Worm (Caenorhabditis elegans): ENCODE measurements around the gene klp-3.
A peak's percentile ranks its signal among the peaks of the same experiment; 100 is the strongest.

klp-3 gene

ce11 chrII:7850575-7850974 is 8.4 kb downstream of the klp-3 start:
- TF ChIP-seq C34B4.2 (tag; optimal IDR thresholded peaks at IDR 0.05) (no peak), blmp-1 (tag; optimal IDR thresholded peaks at IDR 0.05) (peak; percentile 78), tbx-2 (tag; optimal IDR thresholded peaks at IDR 0.05) (no peak), lin-14 (GFP tag; optimal IDR thresholded peaks at IDR 0.05) (peak; percentile 59), rnt-1 (tag; optimal IDR thresholded peaks at IDR 0.05) (peak; percentile 28), alr-1 (tag; optimal IDR thresholded peaks at IDR 0.05; ENCODE audit: borderline replicate concordance) (no peak), ceh-82 (tag; optimal IDR thresholded peaks at IDR 0.05) (no peak), lin-13 (GFP tag; optimal IDR thresholded peaks at IDR 0.05) (no peak), dsc-1 (tag; optimal IDR thresholded peaks at IDR 0.05) (no peak), ceh-90 (tag; optimal IDR thresholded peaks at IDR 0.05) (no peak), unc-98 (GFP tag; IDR thresholded peaks at IDR 0.05) (no peak), efl-1 (optimal IDR thresholded peaks at IDR 0.05) (no peak), efl-1 (GFP tag; optimal IDR thresholded peaks at IDR 0.05 in 1 of 2) (peak in 1 of 2 experiments; percentile 42), lsy-2 (tag; optimal IDR thresholded peaks at IDR 0.05) (peak in 1 of 2 experiments; percentile 24), sox-4 (tag; optimal IDR thresholded peaks at IDR 0.05) (no peak)

ce11 chrII:7851480-7851879 is 9.3 kb downstream of the klp-3 start:
- no peak for TF ChIP-seq zag-1 (tag; optimal IDR thresholded peaks at IDR 0.05)
- TF ChIP-seq skn-1 (tag; optimal IDR thresholded peaks at IDR 0.05) = no peak
- TF ChIP-seq Y116A8C.19 (tag; optimal IDR thresholded peaks at IDR 0.05; ENCODE audit: borderline replicate concordance) = no peak
- peak in 1 of 2 experiments; percentile 23 for TF ChIP-seq lin-35 (GFP tag; optimal IDR thresholded peaks at IDR 0.05)
- TF ChIP-seq efl-1 (optimal IDR thresholded peaks at IDR 0.05) = no peak
- TF ChIP-seq efl-1 (GFP tag; optimal IDR thresholded peaks at IDR 0.05 in 1 of 2) = peak in 1 of 2 experiments; percentile 77
- no peak for TF ChIP-seq snpc-4 (tag; optimal IDR thresholded peaks at IDR 0.05)
- TF ChIP-seq lin-15B (tag; optimal IDR thresholded peaks at IDR 0.05) = no peak
- peak; percentile 16 for TF ChIP-seq mep-1 (tag; optimal IDR thresholded peaks at IDR 0.05)
- no peak for TF ChIP-seq unc-98 (GFP tag; IDR thresholded peaks at IDR 0.05)
- peak; percentile 10 for TF ChIP-seq lin-14 (GFP tag; optimal IDR thresholded peaks at IDR 0.05)

DNA sequence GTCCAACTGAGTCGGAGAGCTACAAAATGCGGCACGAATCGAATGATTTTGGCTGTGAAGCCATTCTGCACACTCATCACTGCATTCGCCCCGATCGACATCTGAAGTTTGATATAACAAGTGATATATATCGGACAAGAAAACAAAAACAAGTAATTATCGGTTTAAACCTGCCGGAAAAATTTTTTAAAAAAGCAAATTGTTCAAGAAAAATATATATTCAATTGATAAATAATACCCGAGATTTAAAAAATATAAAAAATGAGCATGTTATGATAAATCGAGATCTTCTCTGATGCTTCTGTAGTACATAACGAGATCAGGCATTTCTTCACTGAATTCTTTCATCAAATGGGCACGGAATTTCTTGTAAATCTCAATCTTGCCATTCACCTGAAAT is 11.5 kb downstream of the klp-3 start, which contains the start of gene T09A5.5:
Gene T09A5.5 (minus strand): TSS at position 101 of the 400 bp plus-strand sequence.
- TF ChIP-seq C16A3.4 (tag; optimal IDR thresholded peaks at IDR 0.05) = no peak
- TF ChIP-seq nhr-84 (tag; optimal IDR thresholded peaks at IDR 0.05) = no peak
- no peak for TF ChIP-seq mef-2 (tag; optimal IDR thresholded peaks at IDR 0.05)
- no peak for TF ChIP-seq unc-130 (tag; optimal IDR thresholded peaks at IDR 0.05)
- TF ChIP-seq ceh-8 (GFP tag; optimal IDR thresholded peaks at IDR 0.05) = no peak
- no peak for TF ChIP-seq nhr-76 (tag; optimal IDR thresholded peaks at IDR 0.05)
- TF ChIP-seq rnt-1 (tag; optimal IDR thresholded peaks at IDR 0.05) = no peak
- TF ChIP-seq lsy-2 (tag; optimal IDR thresholded peaks at IDR 0.05) = no peak
- no peak for TF ChIP-seq elt-3 (tag; optimal IDR thresholded peaks at IDR 0.05)
- TF ChIP-seq irx-1 (tag; optimal IDR thresholded peaks at IDR 0.05) = no peak

ce11 chrII:7854942-7855341 is 12.8 kb downstream of the klp-3 start, which contains the start of gene mdt-10:
mdt-10 (minus strand) TSS chrII:7855042.
- TF ChIP-seq fos-1 (tag; optimal IDR thresholded peaks at IDR 0.05) (no peak), ama-1 (optimal IDR thresholded peaks at IDR 0.05) (no peak), skn-1 (tag; optimal IDR thresholded peaks at IDR 0.05) (no peak), zip-4 (GFP tag; optimal IDR thresholded peaks at IDR 0.05) (no peak), aly-2 (tag; optimal IDR thresholded peaks at IDR 0.05) (no peak), unc-130 (tag; optimal IDR thresholded peaks at IDR 0.05) (no peak), unc-98 (GFP tag; IDR thresholded peaks at IDR 0.05) (no peak)

DNA sequence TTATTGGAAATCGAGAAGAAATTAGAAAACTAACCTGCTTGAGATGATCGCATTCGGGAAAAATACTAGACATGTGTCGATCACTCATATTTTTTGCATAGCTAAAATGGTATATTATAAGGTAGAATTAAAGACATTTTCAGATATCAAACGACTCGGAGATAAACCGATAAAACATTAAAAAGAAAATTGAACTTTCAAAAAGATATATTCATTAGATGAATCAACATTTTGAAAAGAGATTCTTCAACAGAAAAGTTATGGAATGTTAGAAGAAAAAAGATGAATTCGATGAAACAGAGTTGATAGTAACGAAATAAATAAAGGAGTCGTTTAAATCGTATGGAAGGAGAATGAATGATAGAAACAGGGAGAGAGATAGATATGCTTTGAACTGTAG is 13.5 kb downstream of the klp-3 start, which contains the start of gene mdmh-35:
Gene mdmh-35 (minus strand): TSS at position 101 of the 400 bp plus-strand sequence.
- TF ChIP-seq zip-4 (GFP tag; optimal IDR thresholded peaks at IDR 0.05) (no peak), fkh-10 (GFP tag; optimal IDR thresholded peaks at IDR 0.05) (no peak), sox-4 (tag; optimal IDR thresholded peaks at IDR 0.05) (no peak), ceh-88 (GFP tag; IDR thresholded peaks at IDR 0.05) (no peak)
